Worm (Caenorhabditis elegans): ENCODE results near the gene clec-251.

clec-251 gene

ce11 chrV:18708015-18708414, 38.8 kb downstream of the clec-251 start:
- TF ChIP-seq elt-3 (tag; optimal IDR thresholded peaks at IDR 0.05) (no peak), mab-5 (tag; optimal IDR thresholded peaks at IDR 0.05) (no peak), flh-1 (GFP tag; optimal IDR thresholded peaks at IDR 0.05) (no peak), ceh-39 (tag; optimal IDR thresholded peaks at IDR 0.05) (no peak), sptf-1 (tag; optimal IDR thresholded peaks at IDR 0.05) (no peak), lsy-2 (tag; optimal IDR thresholded peaks at IDR 0.05) (no peak), ceh-43 (GFP tag; optimal IDR thresholded peaks at IDR 0.05) (no peak), ztf-11 (tag; optimal IDR thresholded peaks at IDR 0.05) (no peak), lin-32 (GFP tag; optimal IDR thresholded peaks at IDR 0.05) (no peak), mls-2 (tag; optimal IDR thresholded peaks at IDR 0.05) (no peak), unc-39 (tag; optimal IDR thresholded peaks at IDR 0.05) (no peak), zip-8 (tag; optimal IDR thresholded peaks at IDR 0.05) (no peak), drap-1 (GFP tag; optimal IDR thresholded peaks at IDR 0.05) (no peak)

- TF ChIP-seq hlh-1 (tag; optimal IDR thresholded peaks at IDR 0.05), result peak; percentile 26
- no peak for TF ChIP-seq ztf-11 (tag; optimal IDR thresholded peaks at IDR 0.05)
- TF ChIP-seq ham-2 (GFP tag; optimal IDR thresholded peaks at IDR 0.05), result no peak
- no peak for TF ChIP-seq nhr-2 (tag; optimal IDR thresholded peaks at IDR 0.05)
Measured at ce11 chrV:18706063-18706620, 40.6 kb downstream of the clec-251 start, which contains the start of gene Y17D7C.1. Gene Y17D7C.1, plus strand, starts transcription at chrV:18706570.

- TF ChIP-seq lin-13 (tag; optimal IDR thresholded peaks at IDR 0.05) (no peak), mep-1 (tag; optimal IDR thresholded peaks at IDR 0.05) (no peak), cnd-1 (tag; optimal IDR thresholded peaks at IDR 0.05) (no peak), elt-3 (tag; optimal IDR thresholded peaks at IDR 0.05) (no peak), ceh-43 (GFP tag; optimal IDR thresholded peaks at IDR 0.05) (no peak), zip-8 (tag; optimal IDR thresholded peaks at IDR 0.05) (no peak), ceh-39 (tag; optimal IDR thresholded peaks at IDR 0.05) (no peak), hlh-1 (tag; optimal IDR thresholded peaks at IDR 0.05) (no peak), elt-1 (tag; optimal IDR thresholded peaks at IDR 0.05; ENCODE audit: borderline replicate concordance, insufficient read depth) (no peak)
Measured at ce11 chrV:18705319-18706062, 41.3 kb downstream of the clec-251 start.

ce11 chrV:18701306-18701705, 45.5 kb downstream of the clec-251 start, which contains the start of gene Y69H2.9:
Gene Y69H2.9, plus strand, starts transcription at chrV:18701538.
- TF ChIP-seq bed-3 (GFP tag; optimal IDR thresholded peaks at IDR 0.05) (no peak), unc-120 (tag; optimal IDR thresholded peaks at IDR 0.05; ENCODE audit: poor library complexity, severe bottlenecking) (no peak)

- no peak for TF ChIP-seq nhr-76 (tag; optimal IDR thresholded peaks at IDR 0.05)
- no peak for TF ChIP-seq tbx-8 (GFP tag; optimal IDR thresholded peaks at IDR 0.05)
- no peak for TF ChIP-seq zip-8 (tag; optimal IDR thresholded peaks at IDR 0.05)
- no peak for TF ChIP-seq unc-120 (tag; optimal IDR thresholded peaks at IDR 0.05; ENCODE audit: poor library complexity, severe bottlenecking)
- no peak for TF ChIP-seq pha-4 (tag; optimal IDR thresholded peaks at IDR 0.05)
- TF ChIP-seq nhr-12 (tag; optimal IDR thresholded peaks at IDR 0.05), result no peak
- TF ChIP-seq ces-1 (GFP tag; optimal IDR thresholded peaks at IDR 0.05), result no peak
Measured at ce11 chrV:18699326-18699725, 47.5 kb downstream of the clec-251 start, which contains the start of gene nhr-241. Gene nhr-241, plus strand, starts transcription at chrV:18699451.

Measured in whole organism, mixed stage, embryonic.